Worm (Caenorhabditis elegans): ENCODE measurements around the gene grl-30.

ce11 chrV:3555986-3556385 is at the start of gene grl-30:
- TF ChIP-seq egl-27 (tag; optimal IDR thresholded peaks at IDR 0.05) (no peak), nhr-237 (tag; optimal IDR thresholded peaks at IDR 0.05) (no peak), gei-8 (GFP tag; optimal IDR thresholded peaks at IDR 0.05) (no peak), nhr-10 (tag; optimal IDR thresholded peaks at IDR 0.05) (no peak), mes-2 (tag; optimal IDR thresholded peaks at IDR 0.05; ENCODE audit: poor library complexity, severe bottlenecking) (no peak), lsy-2 (tag; optimal IDR thresholded peaks at IDR 0.05) (no peak)
